Worm (Caenorhabditis elegans): ENCODE measurements around the gene srw-79.

DNA sequence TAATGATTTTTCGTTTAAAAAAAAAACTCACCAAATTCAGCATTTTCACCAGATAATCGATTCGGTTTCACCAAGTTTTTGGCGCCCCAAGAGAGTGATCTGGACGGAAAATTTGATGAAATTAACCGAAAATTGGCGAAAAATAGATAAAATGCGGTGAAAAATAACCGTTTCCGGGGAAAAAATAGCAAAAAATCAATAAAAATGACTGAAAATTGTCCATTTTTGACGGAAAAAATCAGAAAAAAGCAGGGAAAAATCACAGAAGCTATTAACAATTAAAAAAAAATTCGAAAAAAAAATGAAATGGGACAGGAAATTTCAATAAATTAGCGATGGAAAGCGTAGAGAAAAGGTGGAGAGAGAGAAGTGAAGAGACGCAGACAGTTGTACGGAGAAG lies 33.0 kb upstream of the srw-79 start, which contains the start of gene ubc-15:
- TF ChIP-seq unc-39 (tag; optimal IDR thresholded peaks at IDR 0.05) (no peak), pqm-1 (tag; optimal IDR thresholded peaks at IDR 0.05) (no peak), elt-1 (tag; optimal IDR thresholded peaks at IDR 0.05) (no peak), pha-4 (tag; optimal IDR thresholded peaks at IDR 0.05) (no peak), mml-1 (tag; optimal IDR thresholded peaks at IDR 0.05) (no peak), fos-1 (tag; optimal IDR thresholded peaks at IDR 0.05) (no peak), skn-1 (tag; optimal IDR thresholded peaks at IDR 0.05) (no peak), nhr-76 (tag; optimal IDR thresholded peaks at IDR 0.05) (no peak), ama-1 (optimal IDR thresholded peaks at IDR 0.05) (no peak), snpc-4 (tag; optimal IDR thresholded peaks at IDR 0.05) (no peak), zag-1 (tag; optimal IDR thresholded peaks at IDR 0.05) (no peak)

All from whole organism, L3 larva.